Fruit fly (Drosophila melanogaster) whole organism, prepupa: ENCODE data around the gene al.
A peak's percentile ranks its signal among the peaks of the same experiment; 100 is the strongest.

Experiments used
- CG10669 ChIP-seq: fragments of 200-800 bp; sonication (Bioruptor generic); optimal IDR thresholded peaks from 3 replicates; lab custom pipeline; 2018; ENCODE audit warnings: missing biosample characterization, mild to moderate bottlenecking, missing genetic modification characterization, moderate library complexity
- CG11294 ChIP-seq: fragments of 200-800 bp; sonication (Bioruptor generic); IDR thresholded peaks from 2 replicates; pipeline ENCODE4 v1.3.6; 2022; ENCODE audit warnings: missing biosample characterization, missing genetic modification characterization
- CG34406 ChIP-seq: fragments of 200-800 bp; sonication (Bioruptor generic); optimal IDR thresholded peaks from 3 replicates; lab custom pipeline; 2016; ENCODE audit warnings: missing biosample characterization, missing genetic modification characterization
- CG6792 ChIP-seq: fragments of 200-800 bp; sonication (Bioruptor generic); optimal IDR thresholded peaks from 3 replicates; lab custom pipeline; 2016; ENCODE audit warnings: missing biosample characterization, missing genetic modification characterization
- CG6854 ChIP-seq: fragments of 200-800 bp; sonication (Bioruptor generic); optimal IDR thresholded peaks from 2 replicates; lab custom pipeline; 2017; ENCODE audit warnings: missing biosample characterization, mild to moderate bottlenecking, missing genetic modification characterization
- CG7368 ChIP-seq: fragments of 200-800 bp; sonication (Bioruptor generic); optimal IDR thresholded peaks from 3 replicates; lab custom pipeline; 2016; ENCODE audit warnings: missing biosample characterization, missing genetic modification characterization
- Eip75B ChIP-seq: fragments of 200-800 bp; sonication (Bioruptor generic); optimal IDR thresholded peaks from 3 replicates; lab custom pipeline; 2016; ENCODE audit warnings: missing biosample characterization, missing genetic modification characterization
- Hr39 ChIP-seq: fragments of 200-800 bp; sonication (Bioruptor generic); optimal IDR thresholded peaks from 2 replicates; lab custom pipeline; 2016; ENCODE audit warnings: missing biosample characterization, missing genetic modification characterization
- Hr4 ChIP-seq: fragments of 200-800 bp; sonication (Bioruptor generic); optimal IDR thresholded peaks from 3 replicates; lab custom pipeline; 2016; ENCODE audit warnings: missing biosample characterization, missing genetic modification characterization
- Sox102F ChIP-seq: fragments of 200-800 bp; sonication (Bioruptor generic); optimal IDR thresholded peaks from 2 replicates; lab custom pipeline; 2016; ENCODE audit warnings: missing biosample characterization, mild to moderate bottlenecking, missing genetic modification characterization
- dac ChIP-seq: fragments of 200-800 bp; sonication (Bioruptor generic); optimal IDR thresholded peaks from 2 replicates; lab custom pipeline; 2017; ENCODE audit warnings: missing biosample characterization, mild to moderate bottlenecking, missing genetic modification characterization
- dsx ChIP-seq: fragments of 200-800 bp; optimal IDR thresholded peaks from 3 replicates; lab custom pipeline; 2019; ENCODE audit warnings: missing biosample characterization, mild to moderate bottlenecking, missing genetic modification characterization, moderate library complexity; ENCODE audit not compliant: poor library complexity, severe bottlenecking
- eg ChIP-seq: fragments of 200-800 bp; sonication (Bioruptor generic); IDR thresholded peaks from 3 replicates; pipeline ENCODE4 v1.3.6; 2022; ENCODE audit warnings: missing biosample characterization, missing genetic modification characterization
- fkh ChIP-seq: fragments of 200-800 bp; sonication (Bioruptor generic); optimal IDR thresholded peaks from 3 replicates; lab custom pipeline; 2017; ENCODE audit warnings: missing biosample characterization, mild to moderate bottlenecking, missing genetic modification characterization, moderate library complexity
- lz ChIP-seq: fragments of 200-800 bp; sonication (Bioruptor generic); optimal IDR thresholded peaks from 3 replicates; lab custom pipeline; 2016; ENCODE audit warnings: missing biosample characterization, missing genetic modification characterization
- net ChIP-seq: fragments of 200-800 bp; sonication (Bioruptor generic); optimal IDR thresholded peaks from 3 replicates; lab custom pipeline; 2016; ENCODE audit warnings: missing biosample characterization, missing genetic modification characterization
- pdm3 ChIP-seq: fragments of 200-800 bp; sonication (Bioruptor generic); optimal IDR thresholded peaks from 3 replicates; lab custom pipeline; 2016; ENCODE audit warnings: missing biosample characterization, missing genetic modification characterization
- topi ChIP-seq: fragments of 200-800 bp; sonication (Bioruptor generic); optimal IDR thresholded peaks from 3 replicates; lab custom pipeline; 2016; ENCODE audit warnings: missing biosample characterization, missing genetic modification characterization

al gene

dm6 chr2L:435311-435806 is 57.4 kb downstream of the al start (continued):
- no peak for TF ChIP-seq fkh (GFP tag; lab: Kevin White, UChicago)
- peak; percentile 46 for TF ChIP-seq CG34406 (GFP tag; lab: Kevin White, UChicago)
- TF ChIP-seq dac (GFP tag; lab: Kevin White, UChicago): peak; percentile 24
- peak; percentile 25 for TF ChIP-seq CG10669 (GFP tag; lab: Kevin White, UChicago)
- TF ChIP-seq net (GFP tag; lab: Kevin White, UChicago): peak; percentile 39
- TF ChIP-seq pdm3 (GFP tag; lab: Kevin White, UChicago): peak; percentile 35
- TF ChIP-seq eg (GFP tag; lab: Robert Waterston, UW): peak; percentile 87
- TF ChIP-seq Eip75B (GFP tag; lab: Kevin White, UChicago): peak; percentile 4
- TF ChIP-seq CG7368 (GFP tag; lab: Kevin White, UChicago): no peak
- TF ChIP-seq CG6854 (GFP tag; lab: Kevin White, UChicago): no peak
- peak; percentile 25 for TF ChIP-seq topi (GFP tag; lab: Kevin White, UChicago)
- TF ChIP-seq dsx (GFP tag; lab: Kevin White, UChicago): no peak
- peak; percentile 1 for TF ChIP-seq Sox102F
- TF ChIP-seq Hr4 (GFP tag; lab: Kevin White, UChicago): peak; percentile 71
- TF ChIP-seq CG6792 (GFP tag; lab: Kevin White, UChicago): peak; percentile 41
- TF ChIP-seq Hr39 (GFP tag; lab: Kevin White, UChicago): no peak
- peak; percentile 35 for TF ChIP-seq CG11294 (GFP tag; lab: Robert Waterston, UW)
- TF ChIP-seq lz (GFP tag; lab: Kevin White, UChicago): no peak
